Comparison of ENCODE assay signal across 1 worm cellular context in the genomic region with DNA sequence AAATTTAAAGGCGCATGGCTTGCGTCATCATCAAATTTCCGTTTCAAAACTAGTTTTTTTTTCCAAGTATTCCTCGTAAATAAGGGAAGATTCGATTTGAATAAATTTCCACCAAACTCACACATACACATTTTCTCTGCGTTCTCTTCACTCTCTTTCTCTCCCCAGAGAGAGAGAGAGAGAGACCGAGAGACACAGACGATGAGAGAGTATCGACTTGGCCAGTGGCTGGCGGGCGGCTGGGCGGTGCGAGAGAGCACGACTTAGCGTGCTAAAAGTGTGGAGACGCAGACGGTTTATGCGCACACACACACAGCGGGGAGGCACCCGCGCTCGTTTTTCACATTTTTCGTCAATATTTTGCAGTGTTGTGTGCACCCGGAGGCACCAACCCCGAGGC.
A peak's percentile ranks its signal among the peaks of the same experiment; 100 is the strongest.
TF ChIP-seq lines count a peak whose summit lies in the region.

No protein-coding gene starts in this region.

TF ChIP-seq in whole organism, L4 larva, 104 proteins besides CTCF, POLR2A, EP300 and RAD21 (continued from another document):
- TF ChIP-seq set-16 (GFP tag; IDR thresholded peaks at IDR 0.05; lab: Robert Waterston, UW), result peak; percentile 87
- peak; percentile 80 for TF ChIP-seq rbr-2 (tag; optimal IDR thresholded peaks at IDR 0.05; lab: Kevin White, UChicago)
- peak; percentile 71 for TF ChIP-seq hlh-30 (tag; optimal IDR thresholded peaks at IDR 0.05; lab: Kevin White, UChicago; ENCODE audit: insufficient read depth)
- TF ChIP-seq ZK337.2 (GFP tag; IDR thresholded peaks at IDR 0.05; lab: Robert Waterston, UW), result no peak
- TF ChIP-seq snpc-4 (tag; optimal IDR thresholded peaks at IDR 0.05; lab: Kevin White, UChicago), result no peak
- TF ChIP-seq mxl-2 (GFP tag; conservative IDR thresholded peaks at IDR 0.05; lab: Robert Waterston, UW), result no peak
- no peak for TF ChIP-seq ztf-11 (tag; optimal IDR thresholded peaks at IDR 0.05; lab: Kevin White, UChicago)
